Worm (Caenorhabditis elegans): ENCODE data around the gene cyp-13B2.

The cyp-13B2 gene

DNA sequence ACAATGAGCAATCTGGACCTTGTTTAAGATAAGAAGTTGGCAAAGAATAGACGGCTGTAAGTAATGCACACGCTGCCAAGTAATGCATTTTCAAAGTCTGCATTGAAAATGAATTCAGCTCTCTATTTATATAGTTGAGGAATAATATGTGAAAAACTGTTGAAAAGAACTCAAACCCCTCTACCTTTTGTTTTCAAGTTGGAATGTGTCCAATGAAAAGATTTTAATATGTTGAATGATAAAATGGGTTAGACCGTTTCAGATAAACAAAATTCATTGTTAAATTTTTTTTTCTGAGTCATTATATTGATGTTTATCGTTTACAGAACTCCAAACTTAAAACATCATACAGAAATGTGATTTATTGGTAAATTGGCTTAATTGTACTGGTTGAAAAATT, 38.1 kb downstream of the cyp-13B2 start, which contains the start of gene E02H4.8:
TSS of gene E02H4.8 (minus strand) at position 101 of the 400 bp plus-strand sequence.
- no peak for TF ChIP-seq T22C8.4 (GFP tag; IDR thresholded peaks at IDR 0.05)
- no peak for TF ChIP-seq klf-2 (GFP tag; conservative IDR thresholded peaks at IDR 0.05)
- no peak for TF ChIP-seq med-1 (GFP tag; optimal IDR thresholded peaks at IDR 0.05; ENCODE audit: insufficient read depth)
- no peak for TF ChIP-seq ref-1 (GFP tag; conservative IDR thresholded peaks at IDR 0.05)
- no peak for TF ChIP-seq tab-1 (GFP tag; IDR thresholded peaks at IDR 0.05)
- TF ChIP-seq cog-1 (tag; optimal IDR thresholded peaks at IDR 0.05): no peak
- TF ChIP-seq ztf-29 (GFP tag; IDR thresholded peaks at IDR 0.05): no peak
- TF ChIP-seq flt-1 (GFP tag; IDR thresholded peaks at IDR 0.05): no peak
- no peak for TF ChIP-seq ztf-23 (GFP tag; IDR thresholded peaks at IDR 0.05)

DNA sequence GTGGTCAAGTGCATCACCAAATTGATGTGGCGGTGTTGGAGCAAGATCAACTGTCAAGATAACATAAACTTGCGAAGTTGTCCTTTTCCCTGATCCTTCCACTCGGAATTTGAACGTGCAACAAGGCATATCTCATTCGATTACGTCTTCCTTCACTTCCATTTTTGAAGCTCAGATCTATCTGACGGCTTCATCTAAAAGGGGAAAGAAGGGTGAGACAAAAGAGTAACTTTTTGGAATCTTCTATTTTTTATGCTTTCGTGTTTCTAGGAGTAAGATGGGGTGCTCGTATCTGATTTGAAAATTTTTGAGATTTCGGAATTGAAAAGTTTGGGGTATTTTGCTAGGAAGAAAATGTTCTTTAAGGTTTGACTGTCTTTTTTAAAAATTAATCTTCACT, 41.8 kb downstream of the cyp-13B2 start:
- TF ChIP-seq flt-1 (GFP tag; IDR thresholded peaks at IDR 0.05) (no peak), ztf-29 (GFP tag; IDR thresholded peaks at IDR 0.05) (no peak), klf-2 (GFP tag; conservative IDR thresholded peaks at IDR 0.05) (no peak), ztf-23 (GFP tag; IDR thresholded peaks at IDR 0.05) (no peak), med-1 (GFP tag; optimal IDR thresholded peaks at IDR 0.05; ENCODE audit: insufficient read depth) (no peak), tab-1 (GFP tag; IDR thresholded peaks at IDR 0.05) (no peak), T22C8.4 (GFP tag; IDR thresholded peaks at IDR 0.05) (no peak), cog-1 (tag; optimal IDR thresholded peaks at IDR 0.05) (no peak), ref-1 (GFP tag; conservative IDR thresholded peaks at IDR 0.05) (no peak)

DNA sequence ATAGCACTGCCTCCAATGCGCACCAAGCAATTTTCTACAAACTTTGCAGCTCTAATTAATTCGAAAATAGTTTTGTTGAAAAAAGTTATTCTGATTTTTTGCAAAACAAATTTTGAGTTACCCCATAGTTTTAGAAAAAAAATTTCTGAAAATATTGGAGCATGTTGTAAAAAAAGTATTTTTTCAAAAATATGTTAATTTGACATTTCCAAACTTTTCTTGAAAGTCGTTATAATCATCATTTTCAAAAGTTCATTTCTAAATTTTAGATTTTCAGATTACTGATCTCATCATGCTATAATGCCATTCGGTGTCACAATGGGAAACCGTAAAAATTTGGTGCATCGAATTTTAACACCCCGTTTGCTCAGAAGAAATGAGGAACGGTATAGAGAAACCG, 42.4 kb downstream of the cyp-13B2 start, which contains the start of gene del-1:
TSS of gene del-1 (plus strand) at position 301 of the 400 bp plus-strand sequence.
- TF ChIP-seq ztf-23 (GFP tag; IDR thresholded peaks at IDR 0.05): no peak
- no peak for TF ChIP-seq med-1 (GFP tag; optimal IDR thresholded peaks at IDR 0.05; ENCODE audit: insufficient read depth)
- TF ChIP-seq cog-1 (tag; optimal IDR thresholded peaks at IDR 0.05): no peak
- no peak for TF ChIP-seq tab-1 (GFP tag; IDR thresholded peaks at IDR 0.05)
- no peak for TF ChIP-seq ztf-29 (GFP tag; IDR thresholded peaks at IDR 0.05)
- no peak for TF ChIP-seq flt-1 (GFP tag; IDR thresholded peaks at IDR 0.05)
- TF ChIP-seq klf-2 (GFP tag; conservative IDR thresholded peaks at IDR 0.05): no peak
- TF ChIP-seq ref-1 (GFP tag; conservative IDR thresholded peaks at IDR 0.05): no peak
- TF ChIP-seq T22C8.4 (GFP tag; IDR thresholded peaks at IDR 0.05): no peak

All from whole organism, midembryonic.